Fruit fly (Drosophila melanogaster) whole organism, embryonic: ENCODE results near the gene Sb.

Experiments used
- Adf1 ChIP-seq: fragments of 200-800 bp; sonication (Bioruptor generic); IDR thresholded peaks from 2 replicates; pipeline ENCODE4 v1.3.6; 2022; ENCODE audit warnings: missing biosample characterization, missing genetic modification characterization
- CG10274 ChIP-seq: fragments of 200-800 bp; sonication (Bioruptor generic); optimal IDR thresholded peaks from 3 replicates; lab custom pipeline; 2017; ENCODE audit warnings: missing biosample characterization, mild to moderate bottlenecking, missing genetic modification characterization
- CG11456 ChIP-seq: fragments of 200-800 bp; sonication (Bioruptor generic); IDR thresholded peaks from 3 replicates; pipeline ENCODE4 v1.3.6; 2022; ENCODE audit warnings: missing biosample characterization, missing genetic modification characterization
- CG12391 ChIP-seq: fragments of 200-800 bp; sonication (Bioruptor generic); optimal IDR thresholded peaks from 3 replicates; lab custom pipeline; 2018; ENCODE audit warnings: missing biosample characterization, mild to moderate bottlenecking, missing genetic modification characterization, moderate library complexity
- CG12744 ChIP-seq: fragments of 200-800 bp; sonication (Bioruptor generic); optimal IDR thresholded peaks from 2 replicates; lab custom pipeline; 2016; ENCODE audit warnings: missing biosample characterization, missing genetic modification characterization
- CG13287 ChIP-seq: fragments of 200-800 bp; sonication (Bioruptor generic); IDR thresholded peaks from 2 replicates; pipeline ENCODE4 v1.3.6; 2022; ENCODE audit warnings: missing biosample characterization, missing genetic modification characterization; ENCODE audit not compliant: partially characterized antibody
- CG14860 ChIP-seq: fragments of 200-800 bp; sonication (Bioruptor generic); IDR thresholded peaks from 3 replicates; pipeline ENCODE4 v1.3.6; 2022; ENCODE audit warnings: missing biosample characterization, missing genetic modification characterization; ENCODE audit not compliant: partially characterized antibody
- CG15073 ChIP-seq: fragments of 200-800 bp; sonication (Bioruptor generic); optimal IDR thresholded peaks from 2 replicates; lab custom pipeline; 2016; ENCODE audit warnings: missing biosample characterization, missing genetic modification characterization
- CG16815 ChIP-seq: fragments of 200-800 bp; sonication (Bioruptor generic); optimal IDR thresholded peaks from 3 replicates; lab custom pipeline; 2017; ENCODE audit warnings: missing biosample characterization, mild to moderate bottlenecking, missing genetic modification characterization
- CG17359 ChIP-seq: fragments of 200-800 bp; sonication (Bioruptor generic); optimal IDR thresholded peaks from 3 replicates; lab custom pipeline; 2018; ENCODE audit warnings: missing biosample characterization, mild to moderate bottlenecking, missing genetic modification characterization, moderate library complexity
- CG31365 ChIP-seq: fragments of 200-800 bp; sonication (Bioruptor generic); optimal IDR thresholded peaks from 2 replicates; lab custom pipeline; 2018; ENCODE audit warnings: missing biosample characterization, mild to moderate bottlenecking, missing genetic modification characterization
- CG3163 ChIP-seq: fragments of 200-800 bp; sonication (Bioruptor generic); optimal IDR thresholded peaks from 3 replicates; lab custom pipeline; 2016; ENCODE audit warnings: missing biosample characterization, missing genetic modification characterization
- CG33557 ChIP-seq: fragments of 200-800 bp; sonication (Bioruptor generic); optimal IDR thresholded peaks from 2 replicates; lab custom pipeline; 2019; ENCODE audit warnings: missing biosample characterization, mild to moderate bottlenecking, missing genetic modification characterization, moderate library complexity
- CG4282 ChIP-seq: fragments of 200-800 bp; sonication (Bioruptor generic); optimal IDR thresholded peaks from 2 replicates; lab custom pipeline; 2016; ENCODE audit warnings: missing biosample characterization, missing genetic modification characterization
- CG4820 ChIP-seq: fragments of 200-800 bp; sonication (Bioruptor generic); optimal IDR thresholded peaks from 3 replicates; lab custom pipeline; 2016; ENCODE audit warnings: missing biosample characterization, missing genetic modification characterization
- CG5180 ChIP-seq: fragments of 200-800 bp; sonication (Bioruptor generic); optimal IDR thresholded peaks from 3 replicates; lab custom pipeline; 2017; ENCODE audit warnings: missing biosample characterization, missing genetic modification characterization, mild to moderate bottlenecking, moderate library complexity, missing genetic modification reagents
- CG7745 ChIP-seq: fragments of 200-800 bp; sonication (Bioruptor generic); optimal IDR thresholded peaks from 2 replicates; lab custom pipeline; 2018; ENCODE audit warnings: missing biosample characterization, mild to moderate bottlenecking, missing genetic modification characterization, moderate library complexity
- CG8924 ChIP-seq: fragments of 200-800 bp; optimal IDR thresholded peaks from 3 replicates; lab custom pipeline; 2019; ENCODE audit warnings: missing biosample characterization, mild to moderate bottlenecking, missing genetic modification characterization, moderate library complexity
- Ets65A ChIP-seq: fragments of 200-800 bp; sonication (Bioruptor generic); peaks from one replicate; lab custom pipeline; 2016; ENCODE audit warnings: missing biosample characterization, missing genetic modification characterization
- Gug ChIP-seq: fragments of 200-800 bp; sonication (Bioruptor generic); IDR thresholded peaks from 4 replicates; pipeline ENCODE4 v1.3.6; 2022; ENCODE audit warnings: missing biosample characterization, missing genetic modification characterization
- H2.0 ChIP-seq: fragments of 200-800 bp; sonication (Bioruptor generic); IDR thresholded peaks from 2 replicates; pipeline ENCODE4 v1.3.6; 2022; ENCODE audit warnings: missing biosample characterization, missing genetic modification characterization
- Hr39 ChIP-seq: fragments of >200 bp; optimal IDR thresholded peaks from 2 replicates; lab custom pipeline; 2017
- Lpt ChIP-seq: fragments of >200 bp; optimal IDR thresholded peaks from 2 replicates; lab custom pipeline; 2018; ENCODE audit warnings: missing biosample characterization, missing genetic modification characterization
- Max ChIP-seq: fragments of 200-800 bp; sonication (Bioruptor generic); optimal IDR thresholded peaks from 2 replicates; lab custom pipeline; 2016; ENCODE audit warnings: missing biosample characterization, mild to moderate bottlenecking, missing genetic modification characterization
- Mes4 ChIP-seq: fragments of 200-800 bp; sonication (Bioruptor generic); optimal IDR thresholded peaks from 2 replicates; lab custom pipeline; 2016; ENCODE audit warnings: missing biosample characterization, missing genetic modification characterization
- Myb ChIP-seq: fragments of 200-800 bp; sonication (Bioruptor generic); optimal IDR thresholded peaks from 2 replicates; lab custom pipeline; 2016; ENCODE audit warnings: missing biosample characterization, missing genetic modification characterization
- NC2β ChIP-seq: fragments of 200-800 bp; sonication (Bioruptor generic); optimal IDR thresholded peaks from 2 replicates; lab custom pipeline; 2016; ENCODE audit warnings: missing biosample characterization, missing genetic modification characterization
- Nf-YA ChIP-seq: fragments of 200-800 bp; sonication (Bioruptor generic); IDR thresholded peaks from 2 replicates; pipeline ENCODE4 v1.3.6; 2022; ENCODE audit warnings: missing biosample characterization, missing genetic modification characterization
- Nf-YC ChIP-seq: fragments of 200-800 bp; optimal IDR thresholded peaks from 3 replicates; lab custom pipeline; 2019; ENCODE audit warnings: missing biosample characterization, mild to moderate bottlenecking, missing genetic modification characterization, moderate library complexity
- Rfx ChIP-seq: fragments of 200-800 bp; sonication (Bioruptor generic); IDR thresholded peaks from 2 replicates; pipeline ENCODE4 v1.3.6; 2022; ENCODE audit warnings: missing biosample characterization, missing genetic modification characterization
- bbx ChIP-seq: fragments of 200-800 bp; sonication (Bioruptor generic); IDR thresholded peaks from 2 replicates; pipeline ENCODE4 v1.3.6; 2022; ENCODE audit warnings: missing biosample characterization, missing genetic modification characterization; ENCODE audit not compliant: partially characterized antibody
- crp ChIP-seq, 2 experiments: fragments of 200-800 bp; sonication (Bioruptor generic); optimal IDR thresholded peaks; 2 replicates in 1 of 2; 3 replicates in 1 of 2; lab custom pipeline; 2017; ENCODE audit warnings: missing biosample characterization in 2 of 2, missing genetic modification characterization in 2 of 2, mild to moderate bottlenecking in 1 of 2, moderate library complexity in 1 of 2
- dm ChIP-seq: fragments of 200-800 bp; sonication (Bioruptor generic); optimal IDR thresholded peaks from 3 replicates; lab custom pipeline; 2016; ENCODE audit warnings: missing biosample characterization, missing genetic modification characterization
- fd64A ChIP-seq: fragments of 200-800 bp; sonication (Bioruptor generic); optimal IDR thresholded peaks from 3 replicates; lab custom pipeline; 2018; ENCODE audit warnings: missing biosample characterization, mild to moderate bottlenecking, missing genetic modification characterization
- fd96Cb ChIP-seq: fragments of 200-800 bp; sonication (Bioruptor generic); optimal IDR thresholded peaks from 2 replicates; lab custom pipeline; 2018; ENCODE audit warnings: missing biosample characterization, mild to moderate bottlenecking, missing genetic modification characterization, moderate library complexity
- gcm ChIP-seq: fragments of 200-800 bp; sonication (Bioruptor generic); optimal IDR thresholded peaks from 2 replicates; lab custom pipeline; 2019; ENCODE audit warnings: missing biosample characterization, mild to moderate bottlenecking, missing genetic modification characterization, moderate library complexity
- gcm2 ChIP-seq: fragments of 200-800 bp; sonication (Bioruptor generic); optimal IDR thresholded peaks from 2 replicates; lab custom pipeline; 2016; ENCODE audit warnings: missing biosample characterization, missing genetic modification characterization
- h ChIP-seq: fragments of >200 bp; optimal IDR thresholded peaks from 2 replicates; lab custom pipeline; 2017
- hth ChIP-seq: fragments of >200 bp; optimal IDR thresholded peaks from 2 replicates; lab custom pipeline; 2017; ENCODE audit warnings: inconsistent platforms
- jumu ChIP-seq: fragments of 200-800 bp; sonication (Bioruptor generic); optimal IDR thresholded peaks from 3 replicates; lab custom pipeline; 2016; ENCODE audit warnings: missing biosample characterization, missing genetic modification characterization
- kay ChIP-seq: fragments of 200-800 bp; sonication (Bioruptor generic); optimal IDR thresholded peaks from 2 replicates; lab custom pipeline; 2016; ENCODE audit warnings: missing biosample characterization, missing genetic modification characterization
- luna ChIP-seq: fragments of 200-800 bp; sonication (Bioruptor generic); optimal IDR thresholded peaks from 2 replicates; lab custom pipeline; 2016; ENCODE audit warnings: missing biosample characterization, missing genetic modification characterization
- mirr ChIP-seq: fragments of 200-800 bp; sonication (Bioruptor generic); optimal IDR thresholded peaks from 3 replicates; lab custom pipeline; 2018; ENCODE audit warnings: missing biosample characterization, mild to moderate bottlenecking, missing genetic modification characterization
- nerfin-1 ChIP-seq: fragments of 200-800 bp; sonication (Bioruptor generic); optimal IDR thresholded peaks from 3 replicates; lab custom pipeline; 2019; ENCODE audit warnings: missing biosample characterization, mild to moderate bottlenecking, missing genetic modification characterization, moderate library complexity
- ro ChIP-seq: fragments of 200-800 bp; sonication (Bioruptor generic); IDR thresholded peaks from 2 replicates; pipeline ENCODE4 v1.3.6; 2022; ENCODE audit warnings: missing biosample characterization, missing genetic modification characterization
- schlank ChIP-seq: fragments of 200-800 bp; sonication (Bioruptor generic); optimal IDR thresholded peaks from 2 replicates; lab custom pipeline; 2018; ENCODE audit warnings: missing biosample characterization, mild to moderate bottlenecking, missing genetic modification characterization
- sim ChIP-seq: fragments of 200-800 bp; sonication (Bioruptor generic); IDR thresholded peaks from 2 replicates; pipeline ENCODE4 v1.3.6; 2022; ENCODE audit warnings: missing biosample characterization, missing genetic modification characterization
- tna ChIP-seq: fragments of 200-800 bp; sonication (Bioruptor generic); IDR thresholded peaks from 2 replicates; pipeline ENCODE4 v1.3.6; 2022; ENCODE audit warnings: missing biosample characterization, missing genetic modification characterization; ENCODE audit not compliant: partially characterized antibody
- unpg ChIP-seq: fragments of 200-800 bp; sonication (Bioruptor generic); optimal IDR thresholded peaks from 3 replicates; lab custom pipeline; 2018; ENCODE audit warnings: missing biosample characterization, mild to moderate bottlenecking, missing genetic modification characterization, moderate library complexity
- vvl ChIP-seq: fragments of 200-800 bp; sonication (Bioruptor generic); IDR thresholded peaks from 2 replicates; pipeline ENCODE4 v1.3.6; 2022; ENCODE audit warnings: missing biosample characterization, missing genetic modification characterization

Gene Sb

DNA sequence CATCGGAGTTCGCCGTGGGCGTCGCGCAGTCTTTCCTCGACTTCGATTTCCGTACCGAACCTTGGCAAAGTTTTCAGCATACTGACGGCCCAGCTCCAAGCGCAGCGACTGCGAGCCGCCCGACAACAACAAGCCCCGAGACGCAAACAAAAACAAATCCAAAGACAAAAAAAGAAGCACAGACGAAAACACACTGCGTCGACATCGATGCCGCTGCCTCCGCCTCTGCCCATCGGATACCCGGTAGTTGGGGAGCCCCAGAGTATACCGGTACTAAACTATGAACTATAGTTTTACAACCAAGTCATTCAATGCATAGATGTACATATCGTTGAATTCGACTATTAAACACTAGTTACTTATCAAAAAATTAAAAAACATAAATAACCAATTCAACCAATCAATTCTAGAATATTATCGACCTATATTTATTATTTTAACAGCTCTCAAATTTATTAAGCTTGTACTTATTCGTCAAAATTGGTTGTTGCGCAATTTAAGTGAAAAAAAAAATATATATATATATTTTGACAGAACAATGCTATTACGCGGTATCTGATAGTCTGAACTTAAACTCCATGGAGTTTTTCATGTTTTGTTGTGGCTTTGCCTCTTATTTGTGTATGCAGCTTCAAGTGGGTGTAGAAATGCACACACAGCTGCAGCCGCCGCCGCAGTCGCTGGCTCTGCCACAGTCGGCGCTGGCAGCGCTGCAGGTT, 21.8 kb upstream of the Sb start (continued):
- TF ChIP-seq CG3163 (GFP tag; lab: Kevin White, UChicago) (no peak), Hr39 (lab: Kevin White, UChicago) (no peak), kay (peak; percentile 56), vvl (GFP tag; lab: Robert Waterston, UW) (peak; percentile 48), Lpt (GFP tag; lab: Kevin White, UChicago) (no peak), CG5180 (GFP tag; lab: Kevin White, UChicago) (peak; percentile 47), nerfin-1 (tag; lab: Kevin White, UChicago) (peak; percentile 83), crp (GFP tag; optimal IDR thresholded peaks at IDR 0.05; lab: Kevin White, UChicago) (peak in 1 of 2 experiments; percentile 32), Mes4 (GFP tag; lab: Kevin White, UChicago) (peak; percentile 8), CG14860 (no peak), CG31365 (tag; lab: Kevin White, UChicago) (no peak), CG12744 (no peak), gcm (GFP tag; lab: Kevin White, UChicago) (peak; percentile 85), CG13287 (no peak), CG33557 (GFP tag; lab: Kevin White, UChicago) (peak; percentile 74), CG11456 (GFP tag; lab: Robert Waterston, UW) (no peak), H2.0 (GFP tag; lab: Robert Waterston, UW) (no peak), tna (GFP tag; lab: Robert Waterston, UW) (no peak), Nf-YC (peak; percentile 49), Adf1 (GFP tag; lab: Robert Waterston, UW) (peak; percentile 35), unpg (GFP tag; lab: Kevin White, UChicago) (peak; percentile 67), fd64A (GFP tag; lab: Kevin White, UChicago) (no peak), jumu (GFP tag; lab: Kevin White, UChicago) (no peak), sim (GFP tag; lab: Robert Waterston, UW) (no peak), ro (peak; percentile 11; the same call in 1 of the 2 replicates), CG16815 (GFP tag; lab: Kevin White, UChicago) (peak; percentile 63), CG8924 (peak; percentile 87), CG12391 (tag; lab: Kevin White, UChicago) (peak; percentile 87), NC2β (peak; percentile 20), Myb (GFP tag; lab: Kevin White, UChicago) (no peak), CG4820 (GFP tag; lab: Kevin White, UChicago) (peak; percentile 80), CG10274 (no peak), Gug (peak; percentile 36; the same call in 1 of the 4 replicates), hth (no peak), CG17359 (peak; percentile 83), dm (GFP tag; lab: Kevin White, UChicago) (no peak), Max (GFP tag; lab: Kevin White, UChicago) (peak; percentile 54), bbx (0 out of 2 replicates have a peak, but pooled peaks have one; percentile 43), schlank (tag; lab: Kevin White, UChicago) (no peak), fd96Cb (tag; lab: Kevin White, UChicago) (peak; percentile 86), luna (GFP tag; lab: Kevin White, UChicago) (no peak), gcm2 (GFP tag; lab: Kevin White, UChicago) (no peak), CG4282 (GFP tag; lab: Kevin White, UChicago) (no peak), Rfx (GFP tag; lab: Robert Waterston, UW) (no peak), CG7745 (no peak), Ets65A (GFP tag; lab: Kevin White, UChicago) (peak; percentile 88), h (no peak), Nf-YA (GFP tag; lab: Robert Waterston, UW) (no peak), CG15073 (GFP tag; lab: Kevin White, UChicago) (no peak), mirr (GFP tag; lab: Kevin White, UChicago) (no peak)
